Fruit fly (Drosophila melanogaster): ENCODE data around the gene CG31643.
A peak's percentile ranks its signal among the peaks of the same experiment; 100 is the strongest.

DNA sequence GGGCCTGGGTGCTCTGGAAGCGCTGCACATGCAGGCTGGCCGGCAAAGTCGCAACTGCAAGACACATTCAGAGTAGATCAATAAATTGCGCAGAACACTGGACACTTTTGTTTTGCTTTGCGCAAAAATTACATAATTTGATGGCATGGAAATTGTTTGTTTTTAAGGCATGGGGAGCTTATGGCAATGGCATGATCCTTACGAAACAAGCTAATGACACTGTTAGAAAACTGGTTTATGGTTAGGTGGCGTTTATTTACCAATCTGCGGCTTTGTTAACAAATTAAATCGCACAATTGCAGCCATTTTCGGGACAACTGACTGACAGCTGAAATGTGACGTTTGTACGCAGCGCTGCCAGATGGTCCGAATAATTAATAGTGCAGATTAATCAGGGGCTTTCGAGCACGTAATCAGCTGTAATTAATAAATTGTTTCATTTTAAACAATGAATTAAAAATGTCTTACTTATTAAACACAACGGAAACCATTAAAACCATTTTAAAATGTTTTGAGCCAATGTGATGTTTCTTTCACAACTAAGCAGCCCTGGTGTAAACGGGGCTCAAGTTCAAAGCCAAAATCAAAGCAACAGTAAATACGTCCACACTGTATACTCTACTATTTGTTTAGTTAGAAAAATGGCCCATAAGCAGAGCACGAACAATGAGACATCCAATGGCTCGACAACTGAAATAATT lies 24.6 kb downstream of the CG31643 start, which contains the start of the genes ND-51 and CG13994:
- TF ChIP-seq EcR (GFP tag; optimal IDR thresholded peaks at IDR 0.05), result peak; percentile 29
- TF ChIP-seq CG9948 (tag; optimal IDR thresholded peaks at IDR 0.05), result peak; percentile 57
- TF ChIP-seq Snoo (tag; optimal IDR thresholded peaks at IDR 0.05), result peak; percentile 69
- TF ChIP-seq gl (tag; optimal IDR thresholded peaks at IDR 0.05), result peak; percentile 8
- TF ChIP-seq CG12605 (GFP tag; IDR thresholded peaks at IDR 0.05), result peak; percentile 46
- TF ChIP-seq fd96Ca (GFP tag; IDR thresholded peaks at IDR 0.05), result peak; percentile 88
